Worm (Caenorhabditis elegans): ENCODE data around the gene cyb-3.

- no peak for TF ChIP-seq mes-2 (tag; optimal IDR thresholded peaks at IDR 0.05; ENCODE audit: poor library complexity, severe bottlenecking)
- no peak for TF ChIP-seq ceh-82 (tag; optimal IDR thresholded peaks at IDR 0.05)
- no peak for TF ChIP-seq ama-1 (optimal IDR thresholded peaks at IDR 0.05)
- no peak for TF ChIP-seq nhr-76 (tag; optimal IDR thresholded peaks at IDR 0.05)
- TF ChIP-seq attf-4 (tag; optimal IDR thresholded peaks at IDR 0.05), result no peak
- TF ChIP-seq pqm-1 (tag; optimal IDR thresholded peaks at IDR 0.05), result no peak
- no peak for TF ChIP-seq lin-15B (tag; optimal IDR thresholded peaks at IDR 0.05)
- TF ChIP-seq T26A8.4 (GFP tag; IDR thresholded peaks at IDR 0.05), result no peak
- no peak for TF ChIP-seq T20F7.1 (GFP tag; optimal IDR thresholded peaks at IDR 0.05)
- no peak for TF ChIP-seq nhr-28 (tag; optimal IDR thresholded peaks at IDR 0.05)
- TF ChIP-seq pha-4 (GFP tag; IDR thresholded peaks at IDR 0.05), result no peak
- TF ChIP-seq pha-4 (tag; optimal IDR thresholded peaks at IDR 0.05), result no peak
- TF ChIP-seq nhr-237 (tag; optimal IDR thresholded peaks at IDR 0.05), result no peak
These were observed 11.8 kb upstream of the cyb-3 start, which contains the start of gene str-88 for ce11 chrV:15383739-15384138.
